Worm (Caenorhabditis elegans) whole organism, late embryonic: ENCODE measurements around the gene fbxa-196.

Source experiments
- ama-1 ChIP-seq: fragments of 150-350 bp; optimal IDR thresholded peaks from 2 replicates; lab custom pipeline; 2014
- ceh-24 ChIP-seq: sonication (generic microtip); optimal IDR thresholded peaks from 2 replicates; lab custom pipeline; 2016; ENCODE audit warnings: mild to moderate bottlenecking, missing genetic modification characterization, missing compliant biosample characterization
- ceh-30 ChIP-seq: fragments of 150-350 bp; optimal IDR thresholded peaks from 2 replicates; lab custom pipeline; 2014; ENCODE audit warnings: missing biosample characterization, missing genetic modification characterization
- ceh-31 ChIP-seq: sonication (generic microtip); optimal IDR thresholded peaks from 2 replicates; lab custom pipeline; 2016; ENCODE audit warnings: missing genetic modification characterization, missing compliant biosample characterization
- dmd-4 ChIP-seq: sonication (generic microtip); optimal IDR thresholded peaks from 2 replicates; lab custom pipeline; 2016; ENCODE audit warnings: borderline replicate concordance, missing genetic modification characterization, missing compliant biosample characterization
- ets-4 ChIP-seq: sonication (generic microtip); optimal IDR thresholded peaks from 2 replicates; lab custom pipeline; 2016; ENCODE audit warnings: missing genetic modification characterization, missing compliant biosample characterization
- nhr-232 ChIP-seq: sonication (generic microtip); optimal IDR thresholded peaks from 2 replicates; lab custom pipeline; 2016; ENCODE audit warnings: missing genetic modification characterization, missing compliant biosample characterization
- odd-2 ChIP-seq: sonication (generic microtip); optimal IDR thresholded peaks from 2 replicates; lab custom pipeline; 2017; ENCODE audit warnings: antibody characterized with exemption, mild to moderate bottlenecking, missing genetic modification characterization, missing compliant biosample characterization
- pqm-1 ChIP-seq: sonication (generic microtip); optimal IDR thresholded peaks from 2 replicates; lab custom pipeline; 2016; ENCODE audit warnings: missing genetic modification characterization, missing compliant biosample characterization
- tbx-2 ChIP-seq: sonication (generic microtip); optimal IDR thresholded peaks from 2 replicates; lab custom pipeline; 2016; ENCODE audit warnings: missing genetic modification characterization, missing compliant biosample characterization
- tbx-7 ChIP-seq: sonication (generic microtip); optimal IDR thresholded peaks from 2 replicates; lab custom pipeline; 2016; ENCODE audit warnings: missing genotype, missing genetic modification characterization, missing compliant biosample characterization
- unc-55 ChIP-seq: sonication (generic microtip); optimal IDR thresholded peaks from 2 replicates; lab custom pipeline; 2017; ENCODE audit warnings: missing biosample characterization, missing genetic modification reagents, missing genetic modification characterization

ce11 chrV:6492497-6492896, 44.0 kb downstream of the fbxa-196 start:
- TF ChIP-seq ceh-24 (tag; lab: Kevin White, UChicago): no peak
- TF ChIP-seq tbx-7 (tag; lab: Kevin White, UChicago): no peak
- no peak for TF ChIP-seq ceh-31 (tag; lab: Kevin White, UChicago)
- TF ChIP-seq dmd-4 (tag; lab: Kevin White, UChicago): no peak
- TF ChIP-seq ceh-30: no peak
- TF ChIP-seq tbx-2 (tag; lab: Kevin White, UChicago): no peak
- no peak for TF ChIP-seq ama-1 (lab: Kevin White, UChicago)
- no peak for TF ChIP-seq pqm-1
- TF ChIP-seq unc-55 (GFP tag; lab: Kevin White, UChicago): no peak
- TF ChIP-seq odd-2 (tag; lab: Kevin White, UChicago): no peak
- TF ChIP-seq nhr-232 (tag; lab: Kevin White, UChicago): no peak
- no peak for TF ChIP-seq ets-4 (tag; lab: Kevin White, UChicago)
